Fruit fly (Drosophila melanogaster): ENCODE measurements around the gene Arp3.

Arp3 gene

DNA sequence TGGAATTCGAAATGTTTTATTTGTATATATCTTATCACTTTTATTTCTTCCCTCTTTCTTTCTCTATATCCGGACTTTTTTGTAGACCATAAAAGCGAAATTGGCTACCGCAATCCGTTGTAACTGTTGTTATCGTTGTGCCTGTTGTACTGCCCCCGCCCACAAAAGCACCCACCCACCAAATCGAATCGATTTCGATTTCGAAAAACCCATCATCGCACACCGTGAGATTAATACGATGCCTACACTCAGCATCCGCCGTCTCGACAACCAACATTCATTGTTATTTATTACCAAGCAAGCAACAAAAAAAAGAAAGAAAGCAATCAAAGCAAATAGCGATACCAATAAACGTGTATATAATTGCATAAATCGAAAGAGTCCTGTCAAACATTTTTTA, 7.5 kb downstream of the Arp3 start:
- TF ChIP-seq dl (GFP tag; optimal IDR thresholded peaks at IDR 0.05; ENCODE audit: insufficient read depth in 1 of 2, partially characterized antibody in 2 of 2) (no peak), ey (GFP tag; optimal IDR thresholded peaks at IDR 0.05) (no peak), dmrt93B (GFP tag; optimal IDR thresholded peaks at IDR 0.05) (no peak), Sp1 (GFP tag; optimal IDR thresholded peaks at IDR 0.05) (no peak), Rel (GFP tag; optimal IDR thresholded peaks at IDR 0.05) (no peak), Rel (tag; optimal IDR thresholded peaks at IDR 0.05) (no peak), dsf (GFP tag; optimal IDR thresholded peaks at IDR 0.05; ENCODE audit: borderline replicate concordance) (no peak), Myc (optimal IDR thresholded peaks at IDR 0.05) (no peak), Jra (GFP tag; optimal IDR thresholded peaks at IDR 0.05) (no peak), jim (GFP tag; optimal IDR thresholded peaks at IDR 0.05) (no peak), rgr (GFP tag; optimal IDR thresholded peaks at IDR 0.05) (no peak)

DNA sequence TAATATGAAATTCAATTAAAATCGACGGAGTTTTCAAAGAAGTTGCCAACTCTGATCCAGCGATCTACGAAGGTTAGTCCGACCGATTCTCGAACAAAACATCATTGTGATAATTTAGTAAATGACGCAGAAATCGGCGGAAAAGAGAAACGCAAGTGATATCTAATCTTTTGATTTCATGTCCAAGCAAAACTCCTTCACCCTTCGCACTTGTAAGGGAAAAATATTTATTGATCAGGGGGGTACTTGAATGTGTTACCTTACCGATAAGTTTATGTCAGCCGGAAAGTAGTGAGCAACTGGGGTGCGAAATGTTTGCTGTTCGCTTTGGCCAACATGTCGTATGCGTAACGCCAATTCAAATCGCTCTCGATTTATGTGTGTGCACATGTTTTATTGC, 18.6 kb downstream of the Arp3 start:
- TF ChIP-seq Vsx2 (GFP tag; optimal IDR thresholded peaks at IDR 0.05; ENCODE audit: partially characterized antibody), result no peak
- no peak for TF ChIP-seq Hr83 (GFP tag; optimal IDR thresholded peaks at IDR 0.05; ENCODE audit: poor library complexity, severe bottlenecking)

DNA sequence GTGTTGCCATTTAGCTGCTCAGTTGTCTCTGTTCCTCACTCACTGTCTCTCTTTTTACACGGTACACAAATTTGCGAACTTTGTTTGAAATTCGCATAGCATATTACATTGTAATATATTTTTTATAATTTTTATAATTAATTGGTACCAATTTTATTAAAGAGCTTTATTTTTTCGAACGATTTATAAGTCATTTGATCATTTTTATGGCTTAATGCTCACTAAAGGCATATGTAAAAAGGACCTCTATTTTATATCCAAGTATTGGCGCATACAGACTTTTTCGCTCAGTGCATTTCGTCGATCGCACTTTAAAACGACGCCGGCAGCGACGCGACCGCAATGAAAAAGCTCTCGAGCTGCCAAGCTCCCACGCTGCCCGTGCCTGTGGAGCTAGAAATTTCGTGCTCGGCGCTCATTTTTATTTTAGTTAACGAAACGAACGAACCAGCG, 19.6 kb downstream of the Arp3 start:
- peak; percentile 55 for TF ChIP-seq woc (GFP tag; optimal IDR thresholded peaks at IDR 0.05)
- peak; percentile 93 for TF ChIP-seq h (GFP tag; optimal IDR thresholded peaks at IDR 0.05)
- TF ChIP-seq CrebA (GFP tag; optimal IDR thresholded peaks at IDR 0.05; ENCODE audit: borderline replicate concordance), result peak; percentile 76
- TF ChIP-seq HLH106 (tag; optimal IDR thresholded peaks at IDR 0.05), result peak; percentile 91
- peak; percentile 90 for TF ChIP-seq CG9705 (GFP tag; optimal IDR thresholded peaks at IDR 0.05)
- peak; percentile 83 for TF ChIP-seq Hnf4 (GFP tag; optimal IDR thresholded peaks at IDR 0.05)
- no peak for TF ChIP-seq Dfd (GFP tag; optimal IDR thresholded peaks at IDR 0.05)
- TF ChIP-seq brk (GFP tag; optimal IDR thresholded peaks at IDR 0.05), result peak; percentile 73
- TF ChIP-seq ey (GFP tag; optimal IDR thresholded peaks at IDR 0.05), result peak; percentile 79
- TF ChIP-seq OdsH (GFP tag; optimal IDR thresholded peaks at IDR 0.05), result peak; percentile 94
- peak; percentile 78 for TF ChIP-seq br (GFP tag; optimal IDR thresholded peaks at IDR 0.05)
- no peak for TF ChIP-seq Hr78 (GFP tag; optimal IDR thresholded peaks at IDR 0.05)
- TF ChIP-seq lola (GFP tag; optimal IDR thresholded peaks at IDR 0.05), result no peak
- no peak for TF ChIP-seq dsf (GFP tag; optimal IDR thresholded peaks at IDR 0.05; ENCODE audit: borderline replicate concordance)
- TF ChIP-seq Jra (GFP tag; optimal IDR thresholded peaks at IDR 0.05), result peak; percentile 53
- no peak for TF ChIP-seq N (GFP tag; optimal IDR thresholded peaks at IDR 0.05)
- TF ChIP-seq usp (GFP tag; optimal IDR thresholded peaks at IDR 0.05), result no peak
- peak; percentile 15 for TF ChIP-seq sage (GFP tag; optimal IDR thresholded peaks at IDR 0.05)
- TF ChIP-seq fru (GFP tag; optimal IDR thresholded peaks at IDR 0.05), result peak; percentile 92
- peak; percentile 87 for TF ChIP-seq sv (GFP tag; optimal IDR thresholded peaks at IDR 0.05)
- no peak for TF ChIP-seq dl (GFP tag; optimal IDR thresholded peaks at IDR 0.05; ENCODE audit: insufficient read depth in 1 of 2, partially characterized antibody in 2 of 2)
- no peak for TF ChIP-seq Hr83 (GFP tag; optimal IDR thresholded peaks at IDR 0.05; ENCODE audit: poor library complexity, severe bottlenecking)
- TF ChIP-seq dmrt93B (GFP tag; optimal IDR thresholded peaks at IDR 0.05), result peak; percentile 89
- TF ChIP-seq CG32264 (GFP tag; optimal IDR thresholded peaks at IDR 0.05), result peak; percentile 19
- TF ChIP-seq psq (GFP tag; optimal IDR thresholded peaks at IDR 0.05), result peak; percentile 92
- TF ChIP-seq Dif (GFP tag; optimal IDR thresholded peaks at IDR 0.05; ENCODE audit: partially characterized antibody), result no peak
- peak in 1 of 2 experiments; percentile 95 for TF ChIP-seq foxo (GFP tag; optimal IDR thresholded peaks at IDR 0.05)
- TF ChIP-seq rgr (GFP tag; optimal IDR thresholded peaks at IDR 0.05), result peak; percentile 94
- TF ChIP-seq Mio (GFP tag; optimal IDR thresholded peaks at IDR 0.05), result peak; percentile 20
- TF ChIP-seq tai (GFP tag; optimal IDR thresholded peaks at IDR 0.05), result no peak
- TF ChIP-seq GATAd (GFP tag; optimal IDR thresholded peaks at IDR 0.05), result no peak
- peak; percentile 91 for TF ChIP-seq Sp1 (GFP tag; optimal IDR thresholded peaks at IDR 0.05)
- peak; percentile 47 for TF ChIP-seq Rel (GFP tag; optimal IDR thresholded peaks at IDR 0.05)
- TF ChIP-seq Rel (tag; optimal IDR thresholded peaks at IDR 0.05), result peak; percentile 43
